Worm (Caenorhabditis elegans): ENCODE measurements around the gene spe-18.
A peak's percentile ranks its signal among the peaks of the same experiment; 100 is the strongest.

Gene spe-18

ce11 chrII:13145204-13145603 lies 8.0 kb downstream of the spe-18 start, which contains the start of gene mltn-1:
Gene mltn-1 (minus strand): TSS chrII:13145225.
- TF ChIP-seq hrde-1 (tag; optimal IDR thresholded peaks at IDR 0.05; ENCODE audit: borderline replicate concordance) (no peak), F23B12.7 (tag; optimal IDR thresholded peaks at IDR 0.05; ENCODE audit: insufficient read depth) (no peak), atf-7 (tag; optimal IDR thresholded peaks at IDR 0.05) (no peak), aptf-3 (GFP tag; IDR thresholded peaks at IDR 0.05) (no peak), ztf-28 (GFP tag; IDR thresholded peaks at IDR 0.05) (no peak), egl-18 (GFP tag; IDR thresholded peaks at IDR 0.05) (no peak), hmg-1.2 (GFP tag; IDR thresholded peaks at IDR 0.05) (no peak)

- TF ChIP-seq ceh-100 (GFP tag; IDR thresholded peaks at IDR 0.05) = no peak
Observed at ce11 chrII:13142372-13142771, 10.8 kb downstream of the spe-18 start.

- TF ChIP-seq ztf-26 (tag; optimal IDR thresholded peaks at IDR 0.05) = no peak
- no peak for TF ChIP-seq B0261.1 (tag; optimal IDR thresholded peaks at IDR 0.05)
- TF ChIP-seq ceh-58 (GFP tag; IDR thresholded peaks at IDR 0.05) = no peak
- no peak for TF ChIP-seq K12H6.12 (tag; optimal IDR thresholded peaks at IDR 0.05)
- no peak for TF ChIP-seq sptf-2 (GFP tag; optimal IDR thresholded peaks at IDR 0.05)
- TF ChIP-seq ztf-6 (GFP tag; IDR thresholded peaks at IDR 0.05) = no peak
- TF ChIP-seq ccch-3 (GFP tag; optimal IDR thresholded peaks at IDR 0.05) = no peak
- no peak for TF ChIP-seq attf-3 (GFP tag; conservative IDR thresholded peaks at IDR 0.05)
- TF ChIP-seq cebp-1 (GFP tag; IDR thresholded peaks at IDR 0.05) = no peak
- TF ChIP-seq cebp-1 (tag; optimal IDR thresholded peaks at IDR 0.05) = no peak
- no peak for TF ChIP-seq tlf-1 (GFP tag; optimal IDR thresholded peaks at IDR 0.05)
- TF ChIP-seq D2030.7 (GFP tag; IDR thresholded peaks at IDR 0.05) = no peak
- no peak for TF ChIP-seq snpc-3.4 (tag; optimal IDR thresholded peaks at IDR 0.05)
- no peak for TF ChIP-seq ztf-28 (GFP tag; IDR thresholded peaks at IDR 0.05)
- no peak for TF ChIP-seq attf-6 (GFP tag; IDR thresholded peaks at IDR 0.05)
- TF ChIP-seq Y95B8A.8 (GFP tag; IDR thresholded peaks at IDR 0.05) = no peak
Observed at ce11 chrII:13139573-13139972, 13.6 kb downstream of the spe-18 start.

- TF ChIP-seq Y56A3A.18 (GFP tag; IDR thresholded peaks at IDR 0.05) (no peak), lin-54 (GFP tag; optimal IDR thresholded peaks at IDR 0.05) (no peak), nhr-90 (tag; optimal IDR thresholded peaks at IDR 0.05) (no peak), egl-44 (GFP tag; IDR thresholded peaks at IDR 0.05) (no peak), sdz-38 (tag; optimal IDR thresholded peaks at IDR 0.05) (no peak), ceh-91 (GFP tag; IDR thresholded peaks at IDR 0.05) (peak; percentile 58; the same call in 1 of the 2 replicates), repo-1 (tag; optimal IDR thresholded peaks at IDR 0.05) (no peak), B0336.3 (GFP tag; IDR thresholded peaks at IDR 0.05) (no peak), hmg-20 (GFP tag; IDR thresholded peaks at IDR 0.05) (no peak), F49E8.2 (tag; optimal IDR thresholded peaks at IDR 0.05; ENCODE audit: insufficient read depth) (no peak), egrh-3 (GFP tag; IDR thresholded peaks at IDR 0.05) (no peak), F52B5.7 (tag; optimal IDR thresholded peaks at IDR 0.05) (no peak), ccch-3 (GFP tag; optimal IDR thresholded peaks at IDR 0.05) (no peak), egl-18 (GFP tag; IDR thresholded peaks at IDR 0.05) (no peak), madf-6 (GFP tag; IDR thresholded peaks at IDR 0.05) (peak; percentile 89), lin-35 (GFP tag; optimal IDR thresholded peaks at IDR 0.05) (no peak), ama-1 (optimal IDR thresholded peaks at IDR 0.05) (no peak), ama-1 (GFP tag; optimal IDR thresholded peaks at IDR 0.05) (no peak), him-1 (tag; optimal IDR thresholded peaks at IDR 0.05) (no peak), ztf-28 (GFP tag; IDR thresholded peaks at IDR 0.05) (no peak), hrde-1 (tag; optimal IDR thresholded peaks at IDR 0.05; ENCODE audit: borderline replicate concordance) (no peak), D2030.7 (GFP tag; IDR thresholded peaks at IDR 0.05) (peak; percentile 52), mxl-1 (tag; optimal IDR thresholded peaks at IDR 0.05) (no peak), xnd-1 (tag; optimal IDR thresholded peaks at IDR 0.05) (peak; percentile 41), madf-8 (GFP tag; conservative IDR thresholded peaks at IDR 0.05) (peak; percentile 74), atf-7 (tag; optimal IDR thresholded peaks at IDR 0.05) (no peak), tlf-1 (GFP tag; optimal IDR thresholded peaks at IDR 0.05) (no peak), Y53F4B.3 (GFP tag; IDR thresholded peaks at IDR 0.05) (no peak), aptf-2 (GFP tag; conservative IDR thresholded peaks at IDR 0.05) (no peak)
Observed at ce11 chrII:13130576-13130975, 22.6 kb downstream of the spe-18 start.
